Worm (Caenorhabditis elegans): ENCODE results near the gene clec-230.

- TF ChIP-seq ham-2 (GFP tag; optimal IDR thresholded peaks at IDR 0.05) (no peak), elt-1 (tag; optimal IDR thresholded peaks at IDR 0.05; ENCODE audit: borderline replicate concordance, insufficient read depth) (no peak), ces-1 (GFP tag; optimal IDR thresholded peaks at IDR 0.05) (no peak)
Measured at ce11 chrV:15318638-15319037, 30.3 kb downstream of the clec-230 start, which contains the start of gene nhr-291.

Data from whole organism, mixed stage, embryonic.